Worm (Caenorhabditis elegans): ENCODE measurements around the gene fbxc-30.

Gene fbxc-30

ce11 chrII:901632-902031, 15.8 kb upstream of the fbxc-30 start, which contains the start of gene T07D3.2:
T07D3.2 (plus strand) TSS chrII:901932.
- no peak for TF ChIP-seq rec-8 (tag; optimal IDR thresholded peaks at IDR 0.05)
- TF ChIP-seq ZK185.1 (tag; optimal IDR thresholded peaks at IDR 0.05; ENCODE audit: poor library complexity, severe bottlenecking), result no peak
- TF ChIP-seq ama-1 (optimal IDR thresholded peaks at IDR 0.05), result no peak
- TF ChIP-seq ama-1 (GFP tag; optimal IDR thresholded peaks at IDR 0.05), result no peak
- TF ChIP-seq nhr-120 (GFP tag; IDR thresholded peaks at IDR 0.05), result no peak
- TF ChIP-seq lir-1 (GFP tag; conservative IDR thresholded peaks at IDR 0.05), result no peak
- TF ChIP-seq hlh-26 (GFP tag; conservative IDR thresholded peaks at IDR 0.05), result no peak
- TF ChIP-seq madf-10 (tag; optimal IDR thresholded peaks at IDR 0.05), result no peak
- no peak for TF ChIP-seq dpl-1 (GFP tag; optimal IDR thresholded peaks at IDR 0.05)

DNA sequence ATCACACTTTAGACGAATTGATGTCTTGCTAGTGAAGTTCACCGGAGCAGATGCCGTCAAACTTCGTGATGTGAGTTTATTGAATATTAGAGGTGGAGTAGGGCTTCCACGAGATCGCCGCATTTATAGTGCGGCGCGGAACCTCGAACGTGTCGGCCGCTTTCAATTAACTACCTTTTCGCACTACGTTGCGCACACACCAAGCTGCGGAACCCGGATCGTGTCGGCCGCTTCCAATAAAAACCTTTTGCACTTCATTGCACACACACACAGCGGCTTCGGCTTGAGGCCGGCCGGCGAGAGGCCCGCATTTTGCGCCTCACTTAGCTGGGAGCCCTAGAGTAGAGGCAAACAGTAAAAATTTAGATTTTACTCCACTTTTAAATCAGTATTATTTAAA, 12.1 kb upstream of the fbxc-30 start:
- TF ChIP-seq nhr-179 (tag; optimal IDR thresholded peaks at IDR 0.05) (no peak), nhr-90 (tag; optimal IDR thresholded peaks at IDR 0.05) (no peak), zfh-2 (GFP tag; conservative IDR thresholded peaks at IDR 0.05) (peak; percentile 40; the same call in 1 of the 2 replicates), snpc-1.1 (tag; optimal IDR thresholded peaks at IDR 0.05; ENCODE audit: insufficient read depth) (peak; percentile 70), somi-1 (GFP tag; optimal IDR thresholded peaks at IDR 0.05) (no peak), Y56A3A.18 (GFP tag; IDR thresholded peaks at IDR 0.05) (no peak), snpc-4 (GFP tag; optimal IDR thresholded peaks at IDR 0.05) (no peak), snpc-4 (tag; optimal IDR thresholded peaks at IDR 0.05) (peak in 2 of 4 experiments; percentile 75 to 90), B0336.3 (GFP tag; IDR thresholded peaks at IDR 0.05) (no peak)

ce11 chrII:909554-909953, 7.9 kb upstream of the fbxc-30 start, which contains the start of the genes fbxc-24 and fbxc-27:
fbxc-24 (minus strand) TSS chrII:909654.
fbxc-27 (plus strand) TSS chrII:909769.
- TF ChIP-seq dox-1 (GFP tag; IDR thresholded peaks at IDR 0.05), result no peak
- no peak for TF ChIP-seq rec-8 (tag; optimal IDR thresholded peaks at IDR 0.05)
- no peak for TF ChIP-seq egl-18 (GFP tag; IDR thresholded peaks at IDR 0.05)
- no peak for TF ChIP-seq nhr-179 (tag; optimal IDR thresholded peaks at IDR 0.05)
- no peak for TF ChIP-seq tbx-9 (tag; optimal IDR thresholded peaks at IDR 0.05; ENCODE audit: borderline replicate concordance)
- TF ChIP-seq T26A5.8 (tag; optimal IDR thresholded peaks at IDR 0.05), result no peak
- no peak for TF ChIP-seq ztf-22 (GFP tag; optimal IDR thresholded peaks at IDR 0.05)
- no peak for TF ChIP-seq nfyb-1 (GFP tag; IDR thresholded peaks at IDR 0.05)
- TF ChIP-seq madf-8 (GFP tag; conservative IDR thresholded peaks at IDR 0.05), result no peak
- no peak for TF ChIP-seq repo-1 (tag; optimal IDR thresholded peaks at IDR 0.05)
- no peak for TF ChIP-seq F22D6.2 (tag; optimal IDR thresholded peaks at IDR 0.05)
- TF ChIP-seq him-1 (tag; optimal IDR thresholded peaks at IDR 0.05), result no peak
- no peak for TF ChIP-seq ceh-79 (tag; optimal IDR thresholded peaks at IDR 0.05)
- no peak for TF ChIP-seq lin-26 (GFP tag; IDR thresholded peaks at IDR 0.05)
- no peak for TF ChIP-seq die-1 (tag; optimal IDR thresholded peaks at IDR 0.05)
- TF ChIP-seq F49E8.2 (tag; optimal IDR thresholded peaks at IDR 0.05; ENCODE audit: insufficient read depth), result no peak
- TF ChIP-seq tbp1 (GFP tag; optimal IDR thresholded peaks at IDR 0.05), result no peak
- TF ChIP-seq nhr-27 (tag; optimal IDR thresholded peaks at IDR 0.05), result no peak
- TF ChIP-seq aptf-3 (GFP tag; IDR thresholded peaks at IDR 0.05), result no peak

ce11 chrII:911680-912079, 5.7 kb upstream of the fbxc-30 start, which contains the start of gene fbxc-31:
fbxc-31 (plus strand) TSS chrII:911980.
- TF ChIP-seq ceh-100 (GFP tag; IDR thresholded peaks at IDR 0.05) (no peak), F57A8.1 (GFP tag; optimal IDR thresholded peaks at IDR 0.05) (no peak), F33H1.4 (GFP tag; IDR thresholded peaks at IDR 0.05) (no peak), Y53F4B.3 (GFP tag; IDR thresholded peaks at IDR 0.05) (no peak), ets-4 (GFP tag; optimal IDR thresholded peaks at IDR 0.05) (no peak), F10E7.11 (tag; optimal IDR thresholded peaks at IDR 0.05) (no peak), B0336.3 (GFP tag; IDR thresholded peaks at IDR 0.05) (no peak)
